Worm (Caenorhabditis elegans) whole organism, early embryonic: ENCODE measurements around the gene vpat-1.

Source experiments
- B0310.2 ChIP-seq: sonication (generic microtip); optimal IDR thresholded peaks from 2 replicates; lab custom pipeline; 2016; ENCODE audit warnings: mild to moderate bottlenecking, missing genetic modification characterization, missing compliant biosample characterization
- F13C5.2 ChIP-seq: sonication (generic microtip); optimal IDR thresholded peaks from 2 replicates; lab custom pipeline; 2017; ENCODE audit warnings: mild to moderate bottlenecking, missing genetic modification characterization, inconsistent platforms, missing compliant biosample characterization
- aly-1 ChIP-seq: sonication (generic microtip); optimal IDR thresholded peaks from 2 replicates; lab custom pipeline; 2016; ENCODE audit warnings: missing genetic modification characterization, missing compliant biosample characterization
- ama-1 ChIP-seq: fragments of 150-350 bp; optimal IDR thresholded peaks from 2 replicates; lab custom pipeline; 2014
- ceh-13 ChIP-seq: fragments of 200-800 bp; sonication (Bioruptor generic); optimal IDR thresholded peaks from 2 replicates; lab custom pipeline; 2018; ENCODE audit warnings: mild to moderate bottlenecking, missing genetic modification characterization, missing compliant biosample characterization
- ceh-36 ChIP-seq: sonication (generic microtip); optimal IDR thresholded peaks from 2 replicates; lab custom pipeline; 2016; ENCODE audit warnings: missing genetic modification characterization, inconsistent platforms, missing compliant biosample characterization
- ets-7 ChIP-seq: sonication (generic microtip); optimal IDR thresholded peaks from 2 replicates; lab custom pipeline; 2016; ENCODE audit warnings: missing genotype, missing genetic modification characterization, missing compliant biosample characterization
- flt-1 ChIP-seq: fragments of 200-800 bp; sonication (Bioruptor generic); IDR thresholded peaks from 2 replicates; pipeline ENCODE4 v1.3.6; 2022; ENCODE audit warnings: missing genetic modification characterization, missing compliant biosample characterization
- hmbx-1 ChIP-seq: sonication (generic microtip); optimal IDR thresholded peaks from 2 replicates; lab custom pipeline; 2016; ENCODE audit warnings: mild to moderate bottlenecking, missing genetic modification characterization, missing compliant biosample characterization
- hmg-4 ChIP-seq: fragments of 200-800 bp; sonication (Bioruptor generic); optimal IDR thresholded peaks from 2 replicates; lab custom pipeline; 2018; ENCODE audit warnings: mild to moderate bottlenecking, missing genetic modification characterization, missing compliant biosample characterization
- hnd-1 ChIP-seq: sonication (generic microtip); optimal IDR thresholded peaks from 2 replicates; lab custom pipeline; 2016; ENCODE audit warnings: missing genetic modification characterization, missing compliant biosample characterization
- pes-1 ChIP-seq: fragments of 200-800 bp; sonication (Bioruptor generic); IDR thresholded peaks from 2 replicates; pipeline ENCODE4 v1.3.6; 2022; ENCODE audit warnings: missing genetic modification reagents, missing genetic modification characterization, missing compliant biosample characterization
- scrt-1 ChIP-seq: fragments of 200-800 bp; sonication (Bioruptor generic); IDR thresholded peaks from 2 replicates; pipeline ENCODE4 v1.3.6; 2022; ENCODE audit warnings: missing genetic modification characterization, missing compliant biosample characterization
- sea-1 ChIP-seq: fragments of 200-800 bp; sonication (Bioruptor generic); conservative IDR thresholded peaks from 2 replicates; pipeline ENCODE4 v1.3.6; 2022; ENCODE audit warnings: missing genetic modification characterization, missing compliant biosample characterization
- tbx-11 ChIP-seq: fragments of 200-800 bp; sonication (Bioruptor generic); IDR thresholded peaks from 2 replicates; pipeline ENCODE4 v1.3.6; 2022; ENCODE audit warnings: missing genetic modification characterization, missing compliant biosample characterization
- tbx-37 ChIP-seq: fragments of 200-800 bp; sonication (Bioruptor generic); conservative IDR thresholded peaks from 2 replicates; pipeline ENCODE4 v1.3.6; 2022; ENCODE audit warnings: missing genetic modification reagents, missing genetic modification characterization, missing compliant biosample characterization
- tra-4 ChIP-seq: sonication (generic microtip); optimal IDR thresholded peaks from 2 replicates; lab custom pipeline; 2017; ENCODE audit warnings: missing genetic modification characterization, missing compliant biosample characterization

vpat-1 gene

DNA sequence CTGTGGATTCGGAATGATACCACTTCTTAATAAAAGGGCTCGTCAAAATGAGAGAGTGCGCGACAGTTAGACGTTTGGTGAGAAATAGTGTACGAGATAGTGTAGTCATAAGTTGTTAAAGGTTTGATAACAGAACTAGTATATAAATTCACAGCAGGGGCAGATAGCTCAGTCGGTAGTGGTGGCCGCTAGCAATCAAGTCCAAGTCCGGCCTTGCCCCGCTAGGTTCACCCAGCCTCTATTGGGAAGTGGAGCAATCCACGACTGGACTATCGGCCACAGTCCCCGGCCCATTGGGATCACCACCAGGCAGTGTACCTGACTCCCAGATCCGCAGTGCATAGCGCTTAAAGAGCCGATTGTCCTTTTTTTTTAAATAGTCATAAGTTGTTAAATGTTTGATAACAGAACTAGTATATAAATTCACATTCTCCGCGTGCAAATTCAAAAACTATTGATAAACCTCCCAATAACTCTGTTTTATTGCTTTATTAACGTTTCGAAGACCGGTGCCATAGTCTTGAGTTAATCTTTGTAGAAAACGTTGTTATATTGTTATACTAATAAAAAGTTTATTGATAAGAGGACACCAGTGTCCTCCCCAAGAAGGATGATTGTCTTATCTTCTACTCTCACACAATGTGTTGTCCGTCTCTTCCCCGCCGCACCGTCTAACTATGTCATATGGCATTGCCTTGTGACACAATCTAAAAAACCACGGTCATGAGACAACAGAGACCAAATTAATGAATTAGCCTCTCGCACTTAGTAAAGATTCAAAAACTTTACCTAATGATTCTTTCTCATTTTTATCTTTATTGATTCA lies 35.2 kb downstream of the vpat-1 start:
- TF ChIP-seq hmg-4, result peak; percentile 14
- TF ChIP-seq flt-1 (GFP tag; lab: Robert Waterston, UW), result no peak

DNA sequence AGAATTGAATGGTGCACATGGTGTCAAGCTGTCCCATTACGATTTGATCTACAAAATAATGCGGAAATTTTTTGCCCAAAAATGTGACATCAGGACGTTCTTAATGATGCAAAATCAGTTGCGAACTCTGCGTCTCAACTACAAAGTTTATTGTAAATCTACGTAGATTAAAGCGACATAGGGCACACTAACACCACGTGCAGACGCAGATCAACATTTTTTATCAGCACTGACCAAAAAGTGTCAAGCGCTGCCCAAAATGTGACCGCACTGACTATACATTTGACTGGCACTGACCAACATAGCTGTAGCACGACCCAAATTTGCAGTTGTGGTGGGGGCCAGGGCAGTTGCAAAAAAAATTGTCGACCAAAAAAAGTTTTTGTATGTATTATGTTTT lies 36.5 kb downstream of the vpat-1 start:
- TF ChIP-seq aly-1, result no peak
- TF ChIP-seq flt-1 (GFP tag; lab: Robert Waterston, UW), result no peak
- TF ChIP-seq scrt-1 (GFP tag; lab: Robert Waterston, UW), result no peak

DNA sequence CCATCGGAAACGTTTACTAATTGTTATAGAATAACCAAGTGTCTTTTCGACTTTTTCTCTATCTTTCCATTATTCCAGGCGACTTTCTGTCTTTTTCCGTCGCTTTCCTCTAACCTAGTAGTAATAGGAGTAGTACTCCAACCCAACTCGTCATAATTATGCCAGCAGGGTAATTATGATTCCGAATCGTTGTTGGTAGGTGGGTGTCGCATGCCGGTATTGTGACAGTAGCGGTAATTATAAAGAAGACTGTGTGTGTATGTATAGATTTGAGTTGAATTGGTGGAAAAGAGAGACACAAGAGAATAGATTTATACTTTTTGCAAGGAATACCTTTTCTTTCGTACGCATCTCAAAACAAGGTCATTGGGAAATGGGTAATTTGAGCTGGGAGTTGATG lies 41.0 kb downstream of the vpat-1 start:
- TF ChIP-seq tbx-37 (GFP tag; lab: Robert Waterston, UW) (no peak), F13C5.2 (tag; lab: Kevin White, UChicago) (no peak), tbx-11 (GFP tag; lab: Robert Waterston, UW) (no peak), scrt-1 (GFP tag; lab: Robert Waterston, UW) (no peak), hnd-1 (tag; lab: Kevin White, UChicago) (no peak), ama-1 (lab: Kevin White, UChicago) (no peak), B0310.2 (tag; lab: Kevin White, UChicago) (no peak), flt-1 (GFP tag; lab: Robert Waterston, UW) (no peak), ceh-13 (GFP tag; lab: Kevin White, UChicago) (no peak), tra-4 (tag; lab: Kevin White, UChicago) (no peak), ets-7 (tag; lab: Kevin White, UChicago) (no peak), hmg-4 (no peak)

ce11 chrX:1004037-1004436 lies 42.0 kb downstream of the vpat-1 start, which contains the start of gene cutl-21:
TSS of gene cutl-21 (plus strand) at chrX:1004337.
- TF ChIP-seq F13C5.2 (tag; lab: Kevin White, UChicago) (no peak), ets-7 (tag; lab: Kevin White, UChicago) (no peak), aly-1 (no peak), hmg-4 (no peak)

ce11 chrX:994678-995077 lies 51.3 kb downstream of the vpat-1 start:
- no peak for TF ChIP-seq pes-1 (GFP tag; lab: Robert Waterston, UW)
- no peak for TF ChIP-seq tbx-11 (GFP tag; lab: Robert Waterston, UW)
- no peak for TF ChIP-seq F13C5.2 (tag; lab: Kevin White, UChicago)
- no peak for TF ChIP-seq ceh-13 (GFP tag; lab: Kevin White, UChicago)
- no peak for TF ChIP-seq hnd-1 (tag; lab: Kevin White, UChicago)
- no peak for TF ChIP-seq ceh-36 (tag; lab: Kevin White, UChicago)
- TF ChIP-seq hmbx-1 (tag; lab: Kevin White, UChicago), result no peak
- no peak for TF ChIP-seq B0310.2 (tag; lab: Kevin White, UChicago)
- no peak for TF ChIP-seq ama-1 (lab: Kevin White, UChicago)
- TF ChIP-seq hmg-4, result no peak
- no peak for TF ChIP-seq scrt-1 (GFP tag; lab: Robert Waterston, UW)
- TF ChIP-seq tbx-37 (GFP tag; lab: Robert Waterston, UW), result no peak
- TF ChIP-seq flt-1 (GFP tag; lab: Robert Waterston, UW), result no peak
- no peak for TF ChIP-seq aly-1
- TF ChIP-seq ets-7 (tag; lab: Kevin White, UChicago), result no peak
- TF ChIP-seq tra-4 (tag; lab: Kevin White, UChicago), result no peak
- no peak for TF ChIP-seq sea-1 (GFP tag; lab: Robert Waterston, UW)

DNA sequence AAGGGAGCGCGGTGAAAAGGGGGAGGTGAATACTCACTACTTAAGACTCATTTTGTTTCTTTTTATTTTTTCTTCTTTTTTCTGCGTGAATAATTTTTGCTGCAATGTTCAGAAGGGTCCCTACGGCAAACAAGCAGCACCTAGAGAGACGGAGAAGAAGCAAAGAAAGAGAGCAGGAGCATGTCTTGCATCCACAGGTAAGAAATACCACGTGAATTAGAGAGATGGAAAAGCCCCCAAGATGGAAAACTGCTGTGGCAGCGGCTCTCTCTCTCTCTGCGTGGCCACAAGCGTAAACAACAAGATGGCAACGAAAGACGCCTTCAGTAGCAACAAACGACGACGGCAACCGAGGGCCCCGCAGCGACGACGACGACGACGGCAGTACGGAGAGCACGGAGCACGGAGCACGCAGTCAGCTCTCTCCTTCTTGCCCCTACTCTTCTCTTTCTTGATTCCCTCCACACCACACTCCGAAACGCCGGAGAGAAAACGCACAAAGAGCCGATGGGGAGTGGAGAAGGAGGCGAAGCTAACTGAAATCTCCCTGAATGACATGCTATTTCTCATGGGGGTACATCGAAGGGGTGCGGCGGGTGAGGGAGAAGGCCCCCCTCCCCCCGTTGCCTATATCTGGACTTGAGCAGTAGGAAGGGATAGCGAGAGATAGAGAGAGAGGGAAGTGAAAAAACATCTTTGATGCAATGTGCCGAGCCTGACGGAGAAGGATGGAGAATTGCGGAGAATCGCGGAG lies 53.2 kb downstream of the vpat-1 start:
- peak; percentile 74 for TF ChIP-seq aly-1
- no peak for TF ChIP-seq hnd-1 (tag; lab: Kevin White, UChicago)
- TF ChIP-seq hmg-4, result peak; percentile 51
- TF ChIP-seq F13C5.2 (tag; lab: Kevin White, UChicago), result peak; percentile 63
- no peak for TF ChIP-seq flt-1 (GFP tag; lab: Robert Waterston, UW)
- TF ChIP-seq B0310.2 (tag; lab: Kevin White, UChicago), result no peak
- no peak for TF ChIP-seq pes-1 (GFP tag; lab: Robert Waterston, UW)

ce11 chrX:991274-991673 lies 54.7 kb downstream of the vpat-1 start, which contains the start of the genes C09E10.3 and dgk-1:
TSS of gene C09E10.3 (minus strand) at chrX:991374.
TSS of gene dgk-1 (minus strand) at chrX:991456.
- TF ChIP-seq hmg-4, result no peak
- no peak for TF ChIP-seq flt-1 (GFP tag; lab: Robert Waterston, UW)
- TF ChIP-seq scrt-1 (GFP tag; lab: Robert Waterston, UW), result no peak
- TF ChIP-seq aly-1, result no peak
- no peak for TF ChIP-seq ama-1 (lab: Kevin White, UChicago)
- TF ChIP-seq pes-1 (GFP tag; lab: Robert Waterston, UW), result no peak
- TF ChIP-seq ceh-36 (tag; lab: Kevin White, UChicago), result no peak
- TF ChIP-seq tbx-11 (GFP tag; lab: Robert Waterston, UW), result no peak
- TF ChIP-seq B0310.2 (tag; lab: Kevin White, UChicago), result no peak
- TF ChIP-seq hmbx-1 (tag; lab: Kevin White, UChicago), result no peak
- TF ChIP-seq tra-4 (tag; lab: Kevin White, UChicago), result no peak
- TF ChIP-seq tbx-37 (GFP tag; lab: Robert Waterston, UW), result no peak
- TF ChIP-seq sea-1 (GFP tag; lab: Robert Waterston, UW), result no peak
- TF ChIP-seq ceh-13 (GFP tag; lab: Kevin White, UChicago), result no peak
- no peak for TF ChIP-seq ets-7 (tag; lab: Kevin White, UChicago)
- TF ChIP-seq hnd-1 (tag; lab: Kevin White, UChicago), result no peak
- TF ChIP-seq F13C5.2 (tag; lab: Kevin White, UChicago), result no peak
